Comparison of ENCODE assay signal across 1 worm cellular context in the genomic region with DNA sequence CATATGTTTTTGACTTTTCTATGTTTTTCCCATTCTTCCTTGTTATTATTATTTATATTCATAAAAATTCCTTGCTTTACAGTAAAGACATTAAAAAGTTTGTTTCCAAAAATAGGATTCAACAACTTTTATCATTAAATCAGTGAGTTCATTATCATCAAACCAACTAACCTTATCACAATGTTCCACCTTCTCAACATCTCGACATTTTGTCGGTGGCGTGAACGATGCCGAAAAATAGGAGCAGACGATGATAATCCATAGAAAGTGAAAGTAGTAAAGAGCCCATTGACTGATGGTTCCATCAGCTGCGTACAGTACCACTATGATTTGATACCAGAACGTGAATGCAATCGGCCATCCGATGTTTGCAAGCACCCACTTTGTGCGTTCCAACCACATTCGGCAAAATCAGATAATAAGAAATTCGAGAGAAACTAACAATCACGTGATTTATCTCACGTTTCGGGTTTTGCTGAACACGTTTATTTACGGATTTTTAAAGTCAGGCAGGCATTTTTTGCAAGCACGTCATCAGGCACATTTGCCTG.
TF ChIP-seq lines count a peak whose summit lies in the region.

A gene (minus strand): TSS at position 406 of the 551 bp plus-strand sequence.

TF ChIP-seq in whole organism, L4 larva, 104 proteins besides CTCF, POLR2A, EP300 and RAD21 (continued from another document):
- TF ChIP-seq dmd-6 (GFP tag; IDR thresholded peaks at IDR 0.05; lab: Robert Waterston, UW) = peak; percentile 37; the same call in 1 of the 2 replicates
- TF ChIP-seq zag-1 (tag; optimal IDR thresholded peaks at IDR 0.05; lab: Kevin White, UChicago) = no peak
- no peak for TF ChIP-seq ceh-20 (GFP tag; IDR thresholded peaks at IDR 0.05; lab: Robert Waterston, UW)
- no peak for TF ChIP-seq unc-130 (GFP tag; optimal IDR thresholded peaks at IDR 0.05; lab: Kevin White, UChicago)
- no peak for TF ChIP-seq tag-97 (GFP tag; IDR thresholded peaks at IDR 0.05; lab: Robert Waterston, UW)
